Fruit fly (Drosophila melanogaster) whole organism, embryonic: ENCODE results near the gene dock.
A peak's percentile ranks its signal among the peaks of the same experiment; 100 is the strongest.

Experiments
- ATbp ChIP-seq: fragments of 200-800 bp; sonication (Bioruptor generic); optimal IDR thresholded peaks from 2 replicates; lab custom pipeline; 2017; ENCODE audit warnings: missing biosample characterization, mild to moderate bottlenecking, missing genetic modification characterization, missing genetic modification reagents
- Atf6 ChIP-seq: fragments of 200-800 bp; sonication (Bioruptor generic); IDR thresholded peaks from 2 replicates; pipeline ENCODE4 v1.3.6; 2022; ENCODE audit warnings: missing biosample characterization, missing genetic modification characterization
- CG10543 ChIP-seq: fragments of 200-800 bp; sonication (Bioruptor generic); optimal IDR thresholded peaks from 3 replicates; lab custom pipeline; 2017; ENCODE audit warnings: missing biosample characterization, mild to moderate bottlenecking, missing genetic modification characterization, moderate library complexity
- CG11695 ChIP-seq: fragments of 200-800 bp; sonication (Bioruptor generic); IDR thresholded peaks from 3 replicates; pipeline ENCODE4 v1.3.6; 2022; ENCODE audit warnings: missing biosample characterization, missing genetic modification characterization
- CG13287 ChIP-seq: fragments of 200-800 bp; sonication (Bioruptor generic); IDR thresholded peaks from 2 replicates; pipeline ENCODE4 v1.3.6; 2022; ENCODE audit warnings: missing biosample characterization, missing genetic modification characterization; ENCODE audit not compliant: partially characterized antibody
- CG1603 ChIP-seq: fragments of 200-800 bp; sonication (Bioruptor generic); optimal IDR thresholded peaks from 2 replicates; lab custom pipeline; 2019; ENCODE audit warnings: missing biosample characterization, mild to moderate bottlenecking, missing genetic modification characterization, moderate library complexity
- CG17802 ChIP-seq: fragments of 200-800 bp; sonication (Bioruptor generic); optimal IDR thresholded peaks from 2 replicates; lab custom pipeline; 2018; ENCODE audit warnings: missing biosample characterization, mild to moderate bottlenecking, missing genetic modification characterization, moderate library complexity
- CG3163 ChIP-seq: fragments of 200-800 bp; sonication (Bioruptor generic); optimal IDR thresholded peaks from 3 replicates; lab custom pipeline; 2016; ENCODE audit warnings: missing biosample characterization, missing genetic modification characterization
- CG4360 ChIP-seq: fragments of 200-800 bp; sonication (Bioruptor generic); IDR thresholded peaks from 2 replicates; pipeline ENCODE4 v1.3.6; 2022; ENCODE audit warnings: missing biosample characterization, missing genetic modification characterization
- CG4730 ChIP-seq: fragments of 200-800 bp; sonication (Bioruptor generic); IDR thresholded peaks from 2 replicates; pipeline ENCODE4 v1.3.6; 2022; ENCODE audit warnings: missing biosample characterization, missing genetic modification characterization
- CG6254 ChIP-seq: fragments of 200-800 bp; sonication (Bioruptor generic); optimal IDR thresholded peaks from 3 replicates; lab custom pipeline; 2017; ENCODE audit warnings: mild to moderate bottlenecking, missing biosample characterization, missing genetic modification reagents, missing genetic modification characterization
- CG7357 ChIP-seq: fragments of 200-800 bp; sonication (Bioruptor generic); IDR thresholded peaks from 3 replicates; pipeline ENCODE4 v1.3.6; 2022; ENCODE audit warnings: missing biosample characterization, missing genetic modification characterization
- CG7372 ChIP-seq: fragments of 200-800 bp; sonication (Bioruptor generic); IDR thresholded peaks from 2 replicates; pipeline ENCODE4 v1.3.6; 2022; ENCODE audit warnings: missing biosample characterization, missing genetic modification characterization
- CG7786 ChIP-seq: fragments of 200-800 bp; sonication (Bioruptor generic); optimal IDR thresholded peaks from 2 replicates; lab custom pipeline; 2016; ENCODE audit warnings: missing biosample characterization, missing genetic modification characterization
- CG9817 ChIP-seq: fragments of 200-800 bp; sonication (Bioruptor generic); optimal IDR thresholded peaks from 2 replicates; lab custom pipeline; 2018; ENCODE audit warnings: missing biosample characterization, mild to moderate bottlenecking, missing genetic modification characterization, moderate library complexity
- CTCF ChIP-seq: fragments of 200-800 bp; sonication (Bioruptor generic); optimal IDR thresholded peaks from 2 replicates; lab custom pipeline; 2017; ENCODE audit warnings: missing biosample characterization, mild to moderate bottlenecking, missing genetic modification characterization, moderate library complexity
- D ChIP-seq, 2 experiments: fragments of 200-800 bp in 1 of 2; fragments of >200 bp in 1 of 2; sonication (Bioruptor generic) in 1 of 2; optimal IDR thresholded peaks; 2 replicates in 1 of 2; 3 replicates in 1 of 2; lab custom pipeline; 2017; ENCODE audit warnings: mild to moderate bottlenecking in 1 of 2, missing biosample characterization in 1 of 2, missing genetic modification characterization in 1 of 2, missing genetic modification reagents in 1 of 2
- Ets97D ChIP-seq: fragments of 200-800 bp; sonication (Bioruptor generic); optimal IDR thresholded peaks from 3 replicates; lab custom pipeline; 2016; ENCODE audit warnings: missing biosample characterization, missing genetic modification characterization
- H15 ChIP-seq: fragments of 200-800 bp; sonication (Bioruptor generic); IDR thresholded peaks from 3 replicates; pipeline ENCODE4 v1.3.6; 2022; ENCODE audit warnings: missing biosample characterization, missing genetic modification characterization
- Hand ChIP-seq: fragments of 200-800 bp; sonication (Bioruptor generic); optimal IDR thresholded peaks from 2 replicates; lab custom pipeline; 2017; ENCODE audit warnings: mild to moderate bottlenecking, missing biosample characterization, missing genetic modification reagents, missing genetic modification characterization
- Hr39 ChIP-seq: fragments of >200 bp; optimal IDR thresholded peaks from 2 replicates; lab custom pipeline; 2017
- Hr78 ChIP-seq, 2 experiments: fragments of 200-800 bp in 1 of 2; fragments of >200 bp in 1 of 2; sonication (Bioruptor generic) in 1 of 2; optimal IDR thresholded peaks; 2 replicates each; lab custom pipeline; 2017 to 2019; ENCODE audit warnings: missing biosample characterization in 2 of 2, missing genetic modification characterization in 2 of 2, mild to moderate bottlenecking in 1 of 2, moderate library complexity in 1 of 2
- Kr ChIP-seq: fragments of 200-800 bp; sonication (Bioruptor generic); optimal IDR thresholded peaks from 2 replicates; lab custom pipeline; 2017; ENCODE audit warnings: missing biosample characterization, mild to moderate bottlenecking, missing genetic modification characterization
- Scr ChIP-seq: fragments of 200-800 bp; sonication (Bioruptor generic); IDR thresholded peaks from 2 replicates; pipeline ENCODE4 v1.3.6; 2022; ENCODE audit warnings: missing biosample characterization, missing genetic modification characterization; ENCODE audit not compliant: partially characterized antibody
- Stat92E ChIP-seq, 3 experiments: fragments of >200 bp in 2 of 3; fragments of 200-800 bp in 1 of 3; sonication (Bioruptor generic) in 1 of 3; optimal IDR thresholded peaks; 2 replicates each; lab custom pipeline; 2017 to 2019; ENCODE audit warnings: missing biosample characterization in 3 of 3, missing genetic modification characterization in 3 of 3, mild to moderate bottlenecking in 1 of 3, moderate library complexity in 1 of 3
- Trl ChIP-seq, 3 experiments: fragments of >200 bp in 2 of 3; fragments of 200-800 bp in 1 of 3; sonication (Bioruptor generic) in 1 of 3; optimal IDR thresholded peaks; 2 replicates in 1 of 3; 3 replicates in 2 of 3; lab custom pipeline; 2016 to 2017; ENCODE audit warnings: missing biosample characterization in 1 of 3, missing genetic modification characterization in 1 of 3
- Xrp1 ChIP-seq: fragments of 200-800 bp; sonication (Bioruptor generic); IDR thresholded peaks from 2 replicates; pipeline ENCODE4 v1.3.6; 2022; ENCODE audit warnings: missing biosample characterization, missing genetic modification characterization
- al ChIP-seq: fragments of 200-800 bp; sonication (Bioruptor generic); IDR thresholded peaks from 2 replicates; pipeline ENCODE4 v1.3.6; 2022; ENCODE audit warnings: missing biosample characterization, missing genetic modification characterization
- ash1 ChIP-seq: fragments of 200-800 bp; sonication (Bioruptor generic); optimal IDR thresholded peaks from 2 replicates; lab custom pipeline; 2018; ENCODE audit warnings: missing biosample characterization, mild to moderate bottlenecking, missing genetic modification characterization
- bigmax ChIP-seq: fragments of 200-800 bp; sonication (Bioruptor generic); optimal IDR thresholded peaks from 2 replicates; lab custom pipeline; 2018; ENCODE audit warnings: missing biosample characterization, mild to moderate bottlenecking, missing genetic modification characterization
- bsh ChIP-seq, 2 experiments: fragments of 200-800 bp; sonication (Bioruptor generic); optimal IDR thresholded peaks; 2 replicates each; lab custom pipeline; 2017 to 2018; ENCODE audit warnings: mild to moderate bottlenecking in 2 of 2, missing biosample characterization in 2 of 2, missing genetic modification characterization in 2 of 2, moderate library complexity in 1 of 2
- btn ChIP-seq: fragments of 200-800 bp; sonication (Bioruptor generic); optimal IDR thresholded peaks from 2 replicates; lab custom pipeline; 2016; ENCODE audit warnings: missing biosample characterization, missing genetic modification characterization
- disco-r ChIP-seq: fragments of 200-800 bp; sonication (Bioruptor generic); optimal IDR thresholded peaks from 2 replicates; lab custom pipeline; 2016; ENCODE audit warnings: missing biosample characterization, missing genetic modification characterization
- eyg ChIP-seq: fragments of 200-800 bp; sonication (Bioruptor generic); optimal IDR thresholded peaks from 3 replicates; lab custom pipeline; 2016; ENCODE audit warnings: missing biosample characterization, missing genetic modification characterization
- gt ChIP-seq: fragments of 200-800 bp; sonication (Bioruptor generic); IDR thresholded peaks from 2 replicates; pipeline ENCODE4 v1.3.6; 2022; ENCODE audit warnings: missing biosample characterization, missing genetic modification characterization
- jing ChIP-seq: fragments of 200-800 bp; sonication (Bioruptor generic); optimal IDR thresholded peaks from 2 replicates; lab custom pipeline; 2018; ENCODE audit warnings: missing biosample characterization, mild to moderate bottlenecking, missing genetic modification characterization
- maf-S ChIP-seq: fragments of 200-800 bp; sonication (Bioruptor generic); optimal IDR thresholded peaks from 2 replicates; lab custom pipeline; 2016; ENCODE audit warnings: missing biosample characterization, missing genetic modification characterization
- mam ChIP-seq: fragments of 200-800 bp; sonication (Bioruptor generic); optimal IDR thresholded peaks from 3 replicates; lab custom pipeline; 2016; ENCODE audit warnings: missing biosample characterization, missing genetic modification characterization
- org-1 ChIP-seq: fragments of 200-800 bp; sonication (Bioruptor generic); optimal IDR thresholded peaks from 2 replicates; lab custom pipeline; 2017; ENCODE audit warnings: missing biosample characterization, missing genetic modification characterization
- pros ChIP-seq: fragments of 200-800 bp; sonication (Bioruptor generic); optimal IDR thresholded peaks from 3 replicates; lab custom pipeline; 2019; ENCODE audit warnings: missing biosample characterization, mild to moderate bottlenecking, missing genetic modification characterization, moderate library complexity
- pum ChIP-seq: fragments of 200-800 bp; sonication (Bioruptor generic); optimal IDR thresholded peaks from 2 replicates; lab custom pipeline; 2016; ENCODE audit warnings: missing biosample characterization, missing genetic modification characterization
- pzg ChIP-seq: fragments of 200-800 bp; sonication (Bioruptor generic); optimal IDR thresholded peaks from 3 replicates; lab custom pipeline; 2018; ENCODE audit warnings: missing biosample characterization, mild to moderate bottlenecking, missing genetic modification characterization, moderate library complexity
- sc ChIP-seq, 3 experiments: fragments of >200 bp in 2 of 3; fragments of 200-800 bp in 1 of 3; sonication (Bioruptor generic) in 1 of 3; optimal IDR thresholded peaks; 2 replicates in 2 of 3; 3 replicates in 1 of 3; lab custom pipeline; 2017; ENCODE audit warnings: mild to moderate bottlenecking in 1 of 3, missing biosample characterization in 1 of 3, missing genetic modification characterization in 1 of 3, missing genetic modification reagents in 1 of 3
- stwl ChIP-seq: fragments of 200-800 bp; sonication (Bioruptor generic); optimal IDR thresholded peaks from 3 replicates; lab custom pipeline; 2018; ENCODE audit warnings: missing biosample characterization, mild to moderate bottlenecking, missing genetic modification characterization, moderate library complexity
- sug ChIP-seq: fragments of 200-800 bp; optimal IDR thresholded peaks from 2 replicates; lab custom pipeline; 2019; ENCODE audit warnings: missing biosample characterization, mild to moderate bottlenecking, missing genetic modification characterization, moderate library complexity
- unc-4 ChIP-seq: fragments of 200-800 bp; sonication (Bioruptor generic); IDR thresholded peaks from 2 replicates; pipeline ENCODE4 v1.3.6; 2022; ENCODE audit warnings: missing biosample characterization, missing genetic modification characterization; ENCODE audit not compliant: partially characterized antibody
- vvl ChIP-seq: fragments of 200-800 bp; sonication (Bioruptor generic); IDR thresholded peaks from 2 replicates; pipeline ENCODE4 v1.3.6; 2022; ENCODE audit warnings: missing biosample characterization, missing genetic modification characterization
- wek ChIP-seq: fragments of 200-800 bp; sonication (Bioruptor generic); optimal IDR thresholded peaks from 3 replicates; lab custom pipeline; 2018; ENCODE audit warnings: missing biosample characterization, mild to moderate bottlenecking, missing genetic modification characterization, moderate library complexity

dock gene

dm6 chr2L:790698-791097, 35.1 kb upstream of the dock start, which contains the start of gene Pkg21D:
Gene Pkg21D (minus strand): TSS chr2L:790798.
- TF ChIP-seq CG3163 (GFP tag; lab: Kevin White, UChicago) (peak; percentile 56), CTCF (GFP tag; lab: Kevin White, UChicago) (no peak), Trl (optimal IDR thresholded peaks at IDR 0.05; lab: Kevin White, UChicago) (peak in 1 of 2 experiments; percentile 23), Trl (GFP tag; optimal IDR thresholded peaks at IDR 0.05; lab: Kevin White, UChicago) (no peak)

- TF ChIP-seq D (optimal IDR thresholded peaks at IDR 0.05; lab: Kevin White, UChicago) (no peak), D (GFP tag; optimal IDR thresholded peaks at IDR 0.05; lab: Kevin White, UChicago) (no peak), vvl (GFP tag; lab: Robert Waterston, UW) (peak; percentile 38; the same call in 1 of the 2 replicates), ATbp (no peak), Hr78 (GFP tag; optimal IDR thresholded peaks at IDR 0.05; lab: Kevin White, UChicago) (no peak), Hr39 (no peak), CG7357 (GFP tag; lab: Robert Waterston, UW) (no peak), ash1 (GFP tag; lab: Kevin White, UChicago) (no peak), unc-4 (GFP tag; lab: Robert Waterston, UW) (no peak), wek (GFP tag; lab: Kevin White, UChicago) (peak; percentile 86), Atf6 (GFP tag; lab: Robert Waterston, UW) (no peak), gt (GFP tag; lab: Robert Waterston, UW) (no peak), CG1603 (tag; lab: Kevin White, UChicago) (peak; percentile 7), sc (optimal IDR thresholded peaks at IDR 0.05; lab: Kevin White, UChicago) (no peak), sc (GFP tag; optimal IDR thresholded peaks at IDR 0.05; lab: Kevin White, UChicago) (no peak), Hand (GFP tag; lab: Kevin White, UChicago) (no peak), CG17802 (no peak), stwl (tag; lab: Kevin White, UChicago) (peak; percentile 35), pros (GFP tag; lab: Kevin White, UChicago) (no peak), Kr (GFP tag; lab: Kevin White, UChicago) (no peak), btn (GFP tag; lab: Kevin White, UChicago) (no peak), Xrp1 (GFP tag; lab: Robert Waterston, UW) (no peak), CG4360 (GFP tag; lab: Robert Waterston, UW) (no peak), CG6254 (GFP tag; lab: Kevin White, UChicago) (no peak), CG7372 (GFP tag; lab: Robert Waterston, UW) (no peak), sug (tag; lab: Kevin White, UChicago) (no peak), CG13287 (GFP tag; lab: Robert Waterston, UW) (no peak), CG11695 (GFP tag; lab: Robert Waterston, UW) (no peak), jing (GFP tag; lab: Kevin White, UChicago) (no peak), pzg (peak; percentile 19), Stat92E (GFP tag; optimal IDR thresholded peaks at IDR 0.05; lab: Kevin White, UChicago) (no peak), Ets97D (no peak), CG9817 (tag; lab: Kevin White, UChicago) (no peak), Scr (GFP tag; lab: Robert Waterston, UW) (no peak), CG4730 (no peak), pum (GFP tag; lab: Kevin White, UChicago) (no peak), disco-r (no peak), bigmax (GFP tag; lab: Kevin White, UChicago) (no peak), H15 (GFP tag; lab: Robert Waterston, UW) (no peak), CG10543 (GFP tag; lab: Kevin White, UChicago) (no peak), al (GFP tag; lab: Robert Waterston, UW) (no peak), mam (GFP tag; lab: Kevin White, UChicago) (no peak), org-1 (GFP tag; lab: Kevin White, UChicago) (no peak), CG7786 (GFP tag; lab: Kevin White, UChicago) (no peak), maf-S (GFP tag; lab: Kevin White, UChicago) (no peak), eyg (GFP tag; lab: Kevin White, UChicago) (no peak), bsh (GFP tag; optimal IDR thresholded peaks at IDR 0.05; lab: Kevin White, UChicago) (no peak)
Observed at dm6 chr2L:810277-810676, 15.5 kb upstream of the dock start, which contains the start of gene Nnf1b. Gene Nnf1b (plus strand): TSS chr2L:810577.
